Fruit fly (Drosophila melanogaster): Measurements from ENCODE around the gene mys.
A peak's percentile ranks its signal among the peaks of the same experiment; 100 is the strongest.

mys gene

dm6 chrX:8061392-8062179, at the start of gene mys:
TSS of gene mys (plus strand) at chrX:8061645.
- peak; percentile 40 for TF ChIP-seq noc (tag; optimal IDR thresholded peaks at IDR 0.05)

- TF ChIP-seq noc (tag; optimal IDR thresholded peaks at IDR 0.05): no peak
Observed at dm6 chrX:8021245-8021644, 40.2 kb upstream of the mys start, which contains the start of gene CG15333. TSS of gene CG15333 (minus strand) at chrX:8021345.

DNA sequence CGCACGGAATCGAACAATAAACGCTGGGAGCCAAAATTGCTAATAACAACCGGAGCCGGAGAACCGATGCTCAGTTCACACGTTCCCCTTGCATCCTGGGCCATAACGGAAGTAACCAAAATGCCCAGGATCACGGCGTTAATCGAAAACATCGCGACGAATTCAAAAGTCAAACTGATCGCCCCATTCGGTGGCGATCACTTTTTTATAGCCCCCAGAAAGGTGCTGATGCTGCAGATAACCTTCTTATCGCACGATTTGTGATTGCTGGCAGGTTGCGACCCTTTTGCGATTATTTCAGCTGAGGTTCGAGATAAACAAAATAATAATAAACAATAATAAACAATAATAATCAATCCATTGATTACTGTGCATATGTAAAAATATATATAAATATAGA, 24.1 kb upstream of the mys start, which contains the start of gene CG2233:
TSS of gene CG2233 (minus strand) at position 184 of the 400 bp plus-strand sequence.
- peak; percentile 83 for TF ChIP-seq noc (tag; optimal IDR thresholded peaks at IDR 0.05)

DNA sequence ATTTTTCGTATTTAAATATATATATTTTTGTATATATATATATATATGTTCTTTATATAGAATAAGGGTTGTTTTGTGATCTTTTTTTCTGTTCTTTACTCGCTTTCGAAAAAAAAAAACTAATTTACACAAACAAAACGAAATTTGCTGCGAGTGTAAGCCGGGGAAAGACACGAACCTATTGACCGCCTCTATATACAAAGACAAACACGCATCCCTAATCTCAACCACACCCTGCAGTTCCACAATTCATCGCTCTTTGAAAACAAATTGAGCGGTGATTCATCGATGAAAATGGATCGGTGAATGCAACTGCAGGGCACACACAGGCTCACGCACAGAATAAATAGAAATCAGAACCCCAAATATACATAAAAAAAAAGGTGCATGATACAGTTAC, 22.5 kb upstream of the mys start:
- no peak for TF ChIP-seq noc (tag; optimal IDR thresholded peaks at IDR 0.05)

- TF ChIP-seq noc (tag; optimal IDR thresholded peaks at IDR 0.05): no peak
Observed at dm6 chrX:8046520-8046919, 14.9 kb upstream of the mys start.

DNA sequence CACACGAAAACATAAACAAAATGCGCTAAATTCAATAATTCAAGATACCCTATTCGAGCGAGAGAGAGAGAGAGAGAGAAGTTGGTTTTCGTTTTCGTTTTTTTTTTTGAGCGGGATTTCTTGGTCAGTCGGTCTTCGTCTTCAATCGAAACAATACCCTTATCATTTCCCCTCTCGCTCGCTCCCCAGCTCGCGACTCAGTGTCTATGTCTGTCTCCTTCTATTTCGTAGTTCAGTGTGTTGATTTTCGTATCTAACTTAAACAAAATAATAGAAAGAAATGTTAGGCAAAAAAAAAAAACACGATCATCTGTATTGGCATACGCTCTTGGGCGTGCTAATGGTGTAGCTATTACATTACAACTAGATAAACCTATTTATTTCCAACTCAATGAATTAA, 12.2 kb upstream of the mys start:
- no peak for TF ChIP-seq noc (tag; optimal IDR thresholded peaks at IDR 0.05)

DNA sequence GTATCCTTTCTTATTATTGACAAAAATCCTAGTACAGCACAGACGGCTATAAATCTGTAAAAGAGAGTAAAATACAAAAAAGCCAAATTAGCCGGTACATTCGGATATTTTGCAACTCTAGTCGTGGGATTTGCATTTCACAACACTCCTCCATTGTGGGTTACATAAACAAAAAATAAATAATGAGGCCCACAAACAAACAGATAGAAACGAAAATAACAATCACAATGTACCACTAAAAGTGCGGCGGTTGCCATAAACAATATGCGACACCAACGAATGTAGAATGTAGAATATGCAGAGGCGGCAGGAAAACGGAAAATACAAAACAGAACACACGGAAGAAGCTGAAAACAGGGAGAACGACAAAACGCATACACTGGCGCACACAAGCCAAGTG, 5.4 kb upstream of the mys start:
- TF ChIP-seq noc (tag; optimal IDR thresholded peaks at IDR 0.05): no peak

- no peak for TF ChIP-seq noc (tag; optimal IDR thresholded peaks at IDR 0.05)
Observed at dm6 chrX:8056597-8057228, 4.7 kb upstream of the mys start.

- TF ChIP-seq noc (tag; optimal IDR thresholded peaks at IDR 0.05): peak; percentile 61
Observed at dm6 chrX:8057299-8057730, 4.1 kb upstream of the mys start.

- no peak for TF ChIP-seq noc (tag; optimal IDR thresholded peaks at IDR 0.05)
Observed at dm6 chrX:8057837-8058445, 3.5 kb upstream of the mys start.

dm6 chrX:8058446-8058900, 3.0 kb upstream of the mys start:
- peak; percentile 2 for TF ChIP-seq noc (tag; optimal IDR thresholded peaks at IDR 0.05)

DNA sequence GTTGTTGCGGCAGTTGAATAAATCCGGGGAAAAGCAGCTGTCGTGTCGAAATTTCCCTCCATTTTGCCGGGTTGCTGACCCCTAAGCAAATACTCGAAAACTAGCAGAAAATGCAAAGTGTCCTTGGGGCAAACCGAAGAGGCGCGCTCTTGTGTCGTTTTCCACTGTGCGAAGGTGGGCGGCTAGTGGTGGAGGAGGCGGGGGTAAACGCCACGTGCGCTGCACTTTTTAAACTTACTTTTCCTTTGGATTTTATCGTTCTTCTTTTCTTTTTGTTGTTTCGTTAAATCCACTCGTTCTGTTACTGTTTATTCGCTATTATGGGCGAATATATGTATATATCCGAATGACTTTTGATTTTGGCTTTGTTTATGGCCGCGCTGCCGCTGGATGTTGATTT, 1.8 kb upstream of the mys start:
- TF ChIP-seq noc (tag; optimal IDR thresholded peaks at IDR 0.05): no peak

DNA sequence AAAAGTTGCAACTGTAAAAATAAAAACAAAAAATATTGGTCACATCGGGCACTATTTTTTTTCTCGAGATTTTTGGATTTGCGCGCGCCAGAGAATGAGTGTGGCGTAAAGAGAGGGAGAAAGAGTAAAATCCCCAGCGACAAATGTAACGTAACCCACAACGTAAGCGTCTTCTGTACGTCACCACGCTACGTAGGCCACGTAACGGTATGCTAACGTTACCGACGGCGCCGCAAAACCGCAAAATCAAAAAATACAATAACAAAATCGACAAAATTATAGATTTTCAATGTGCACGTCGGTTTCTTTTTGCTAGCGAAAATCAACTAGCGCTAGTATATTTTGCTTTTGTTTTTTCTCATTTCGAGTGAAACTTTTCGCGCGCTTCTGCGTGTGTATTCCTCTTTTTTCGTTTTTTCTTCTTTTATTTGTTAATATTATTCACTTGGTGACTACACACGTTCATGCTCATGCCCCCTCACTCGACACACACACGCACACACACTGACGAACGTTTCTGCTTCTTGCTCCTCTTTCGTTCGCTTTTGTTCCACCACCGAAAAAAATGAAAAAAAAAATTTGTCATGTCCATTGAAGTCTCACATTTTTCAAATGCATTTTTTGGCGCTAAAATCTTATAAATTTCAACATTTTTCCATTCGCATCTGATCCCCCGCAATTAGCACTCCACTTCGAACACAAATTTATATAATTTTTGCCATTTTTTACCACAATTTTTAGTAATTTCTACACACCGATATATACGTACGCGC, 1.1 kb upstream of the mys start:
- no peak for TF ChIP-seq noc (tag; optimal IDR thresholded peaks at IDR 0.05)

dm6 chrX:8060921-8061270, 549 bp upstream of the mys start:
- peak; percentile 28 for TF ChIP-seq noc (tag; optimal IDR thresholded peaks at IDR 0.05)

DNA sequence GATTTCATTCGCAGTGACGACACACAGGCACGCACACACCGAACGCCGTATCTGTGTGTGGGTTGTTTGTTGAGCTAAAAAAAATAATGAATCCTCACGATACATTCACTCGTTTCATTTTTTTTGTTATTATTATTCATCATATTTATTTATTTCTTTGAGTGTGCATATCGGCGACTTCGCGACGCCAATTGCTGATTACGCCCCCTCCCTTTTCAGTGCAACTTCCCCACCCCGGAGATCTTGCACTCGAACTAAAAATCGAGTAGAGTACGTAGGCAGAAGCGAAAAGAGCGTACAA, 685 bp downstream of the mys start:
- no peak for TF ChIP-seq noc (tag; optimal IDR thresholded peaks at IDR 0.05)

DNA sequence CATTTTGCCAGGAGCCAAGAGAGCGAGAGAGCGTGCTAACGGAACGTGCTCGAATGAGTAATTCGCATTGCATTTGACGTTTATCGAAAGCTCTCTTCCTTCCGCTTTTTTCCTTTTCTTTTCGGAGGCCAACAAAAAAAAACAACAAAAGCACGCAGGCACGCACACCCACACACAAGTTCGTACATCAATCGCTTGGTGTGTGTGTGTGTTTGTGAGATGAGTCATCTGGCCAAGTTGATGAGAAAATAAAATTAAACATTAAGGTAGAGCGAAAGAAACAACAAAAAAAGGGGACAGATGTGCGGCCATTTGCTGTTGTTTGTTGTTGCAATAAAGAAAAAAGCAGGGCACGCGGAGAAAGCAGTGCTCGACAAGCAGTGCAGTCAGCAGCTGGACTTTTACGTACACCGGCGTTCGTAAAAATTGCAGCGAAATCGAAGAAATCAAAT, 1.8 kb downstream of the mys start:
- TF ChIP-seq noc (tag; optimal IDR thresholded peaks at IDR 0.05): no peak

Data from whole organism, larva.